Worm (Caenorhabditis elegans) whole organism, L3 larva: ENCODE data around the gene osm-11.

ENCODE experiments used
- R02D3.7 ChIP-seq: fragments of 150-350 bp; optimal IDR thresholded peaks from 2 replicates; lab custom pipeline; 2014; ENCODE audit warnings: missing biosample characterization, missing genetic modification characterization
- ama-1 ChIP-seq: fragments of 150-350 bp; optimal IDR thresholded peaks from 2 replicates; lab custom pipeline; 2018
- ceh-28 ChIP-seq: fragments of 150-350 bp; optimal IDR thresholded peaks from 2 replicates; lab custom pipeline; 2014; ENCODE audit warnings: missing biosample characterization, missing genetic modification reagents, missing genetic modification characterization
- ceh-9 ChIP-seq: sonication (generic microtip); optimal IDR thresholded peaks from 2 replicates; lab custom pipeline; 2018; ENCODE audit warnings: missing biosample characterization, missing genetic modification characterization
- daf-12 ChIP-seq: fragments of 150-350 bp; optimal IDR thresholded peaks from 2 replicates; lab custom pipeline; 2014; ENCODE audit warnings: missing biosample characterization, missing genetic modification reagents, missing genetic modification characterization
- egl-27 ChIP-seq: sonication (generic microtip); optimal IDR thresholded peaks from 4 replicates; lab custom pipeline; 2017; ENCODE audit warnings: missing biosample characterization, missing genetic modification reagents, missing genetic modification characterization
- egl-5 ChIP-seq: fragments of 150-350 bp; optimal IDR thresholded peaks from 2 replicates; lab custom pipeline; 2017; ENCODE audit warnings: missing biosample characterization, missing genetic modification reagents, missing genetic modification characterization, inconsistent platforms
- elt-2 ChIP-seq: sonication (generic microtip); optimal IDR thresholded peaks from 2 replicates; lab custom pipeline; 2016; ENCODE audit warnings: missing genetic modification reagents, mild to moderate bottlenecking, missing genetic modification characterization, missing compliant biosample characterization
- elt-3 ChIP-seq, 3 experiments: fragments of 150-350 bp in 1 of 3; sonication (generic microtip) in 2 of 3; optimal IDR thresholded peaks; 2 replicates in 2 of 3; 4 replicates in 1 of 3; lab custom pipeline; 2014 to 2017; ENCODE audit warnings: missing biosample characterization in 3 of 3, missing genetic modification characterization in 3 of 3
- fkh-2 ChIP-seq: fragments of 150-350 bp; optimal IDR thresholded peaks from 2 replicates; lab custom pipeline; 2014; ENCODE audit warnings: missing biosample characterization, missing genetic modification reagents, missing genetic modification characterization
- fos-1 ChIP-seq: fragments of 150-350 bp; optimal IDR thresholded peaks from 2 replicates; lab custom pipeline; 2014; ENCODE audit warnings: missing biosample characterization, missing genetic modification characterization
- hmg-11 ChIP-seq: sonication (generic microtip); optimal IDR thresholded peaks from 2 replicates; lab custom pipeline; 2016; ENCODE audit warnings: missing genetic modification characterization, missing compliant biosample characterization
- jun-1 ChIP-seq: fragments of 150-350 bp; optimal IDR thresholded peaks from 2 replicates; lab custom pipeline; 2014; ENCODE audit warnings: missing biosample characterization, missing genetic modification reagents, missing genetic modification characterization
- lin-15B ChIP-seq: fragments of 150-350 bp; optimal IDR thresholded peaks from 2 replicates; lab custom pipeline; 2014; ENCODE audit warnings: missing biosample characterization, missing genetic modification characterization
- lin-39 ChIP-seq: fragments of 150-350 bp; optimal IDR thresholded peaks from 2 replicates; lab custom pipeline; 2018; ENCODE audit warnings: missing biosample characterization, missing genetic modification reagents, missing genetic modification characterization
- lsy-12 ChIP-seq: sonication (generic microtip); optimal IDR thresholded peaks from 2 replicates; lab custom pipeline; 2016; ENCODE audit warnings: mild to moderate bottlenecking, missing genetic modification characterization, missing compliant biosample characterization
- mdl-1 ChIP-seq: fragments of 150-350 bp; optimal IDR thresholded peaks from 2 replicates; lab custom pipeline; 2014; ENCODE audit warnings: missing biosample characterization, missing genetic modification characterization
- nfya-1 ChIP-seq: sonication (generic microtip); optimal IDR thresholded peaks from 2 replicates; lab custom pipeline; 2017; ENCODE audit warnings: missing genetic modification characterization, mild to moderate bottlenecking, missing compliant biosample characterization, antibody characterized with exemption, moderate library complexity; ENCODE audit not compliant: insufficient read depth
- nhr-11 ChIP-seq: fragments of 150-350 bp; optimal IDR thresholded peaks from 2 replicates; lab custom pipeline; 2014; ENCODE audit warnings: missing biosample characterization, missing genetic modification characterization
- nhr-12 ChIP-seq: fragments of 150-350 bp; optimal IDR thresholded peaks from 2 replicates; lab custom pipeline; 2014; ENCODE audit warnings: missing biosample characterization, missing genetic modification characterization
- nhr-23 ChIP-seq: fragments of 150-350 bp; optimal IDR thresholded peaks from 2 replicates; lab custom pipeline; 2014; ENCODE audit warnings: missing biosample characterization, missing genetic modification reagents, missing genetic modification characterization
- nhr-25 ChIP-seq: sonication (generic microtip); optimal IDR thresholded peaks from 2 replicates; lab custom pipeline; 2017; ENCODE audit warnings: missing biosample characterization, missing genetic modification characterization
- nhr-28 ChIP-seq: fragments of 150-350 bp; optimal IDR thresholded peaks from 2 replicates; lab custom pipeline; 2014; ENCODE audit warnings: missing biosample characterization, missing genetic modification characterization
- nhr-43 ChIP-seq: sonication (generic microtip); optimal IDR thresholded peaks from 2 replicates; lab custom pipeline; 2016; ENCODE audit warnings: mild to moderate bottlenecking, missing genetic modification characterization, missing compliant biosample characterization; ENCODE audit not compliant: poor library complexity, severe bottlenecking
- nhr-67 ChIP-seq: fragments of 150-350 bp; optimal IDR thresholded peaks from 2 replicates; lab custom pipeline; 2014; ENCODE audit warnings: missing biosample characterization, missing genetic modification characterization
- nhr-76 ChIP-seq: fragments of 150-350 bp; sonication (generic microtip); optimal IDR thresholded peaks from 5 replicates; lab custom pipeline; 2014; ENCODE audit warnings: missing biosample characterization, missing genetic modification characterization
- pha-4 ChIP-seq: fragments of 150-350 bp; optimal IDR thresholded peaks from 2 replicates; lab custom pipeline; 2014; ENCODE audit warnings: missing biosample characterization, missing genetic modification reagents, missing genetic modification characterization
- pqm-1 ChIP-seq: fragments of 150-350 bp; optimal IDR thresholded peaks from 2 replicates; lab custom pipeline; 2017; ENCODE audit warnings: missing biosample characterization, missing genetic modification characterization, inconsistent platforms
- skn-1 ChIP-seq: fragments of 150-350 bp; optimal IDR thresholded peaks from 2 replicates; lab custom pipeline; 2014; ENCODE audit warnings: missing biosample characterization, missing genetic modification characterization
- snpc-4 ChIP-seq: fragments of 150-350 bp; optimal IDR thresholded peaks from 2 replicates; lab custom pipeline; 2014; ENCODE audit warnings: missing biosample characterization, missing genetic modification characterization
- tbx-2 ChIP-seq: sonication (generic microtip); optimal IDR thresholded peaks from 2 replicates; lab custom pipeline; 2016; ENCODE audit warnings: mild to moderate bottlenecking, missing genetic modification characterization, missing compliant biosample characterization
- unc-62 ChIP-seq: fragments of 150-350 bp; sonication (generic microtip); optimal IDR thresholded peaks from 4 replicates; lab custom pipeline; 2014; ENCODE audit warnings: missing biosample characterization, missing genetic modification reagents, missing genetic modification characterization
- zag-1 ChIP-seq: fragments of 150-350 bp; optimal IDR thresholded peaks from 2 replicates; lab custom pipeline; 2014; ENCODE audit warnings: missing biosample characterization, missing genetic modification characterization
- ztf-4 ChIP-seq: fragments of 150-350 bp; optimal IDR thresholded peaks from 2 replicates; lab custom pipeline; 2014; ENCODE audit warnings: missing biosample characterization, missing genetic modification characterization

Gene osm-11

ce11 chrX:17422593-17422992 is 1.2 kb upstream of the osm-11 start:
- TF ChIP-seq mdl-1 (tag; lab: Kevin White, UChicago), result no peak
- TF ChIP-seq nhr-25 (tag; lab: Kevin White, UChicago), result peak; percentile 26

DNA sequence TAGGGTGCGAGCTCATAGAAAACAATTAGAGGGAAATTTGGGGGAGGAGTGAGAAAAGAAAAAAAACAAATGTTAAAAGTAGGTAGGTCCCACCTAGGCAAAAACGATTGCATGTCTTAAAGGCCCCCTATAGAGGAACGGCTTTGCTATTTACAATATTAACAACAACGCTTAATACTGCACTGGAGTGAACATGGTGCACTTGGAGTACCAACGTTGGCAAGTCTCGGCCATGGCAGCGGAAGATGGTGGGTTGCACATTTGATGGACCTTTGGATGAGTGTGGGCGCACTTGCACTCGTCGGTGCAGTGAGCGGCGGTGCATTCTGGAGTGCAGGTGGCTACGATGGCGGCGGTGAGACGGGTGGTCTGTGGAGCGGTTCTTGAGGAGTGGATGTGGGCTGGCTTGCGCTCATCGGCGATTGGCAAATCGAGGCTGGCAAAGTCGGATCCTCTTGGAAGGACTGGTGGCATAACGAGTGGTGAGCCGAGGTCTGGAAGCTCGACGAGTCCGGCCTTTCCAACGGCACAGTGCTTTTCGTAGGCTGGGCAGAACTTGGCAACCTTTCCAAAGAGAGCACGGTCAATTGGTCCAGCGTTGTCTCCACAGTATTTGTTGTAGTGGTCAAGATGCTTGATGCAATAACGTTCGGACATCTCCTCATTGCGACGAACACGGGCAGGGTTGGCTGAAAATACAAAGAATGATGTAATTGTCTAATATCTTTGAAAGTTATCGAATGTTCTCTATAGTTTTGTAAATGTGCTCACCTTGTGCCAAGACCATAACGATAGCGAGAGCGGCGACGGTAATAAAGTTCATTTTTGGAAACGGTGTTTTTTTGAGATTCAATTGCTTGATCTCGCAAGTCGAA is 560 bp downstream of the osm-11 start:
- TF ChIP-seq hmg-11 (tag; lab: Kevin White, UChicago), result no peak
- peak; percentile 20 for TF ChIP-seq jun-1 (tag; lab: Kevin White, UChicago)
- no peak for TF ChIP-seq zag-1 (tag; lab: Kevin White, UChicago)
- peak; percentile 24 for TF ChIP-seq ztf-4 (tag; lab: Kevin White, UChicago)
- TF ChIP-seq unc-62, result no peak
- no peak for TF ChIP-seq pqm-1 (tag; lab: Kevin White, UChicago)
- TF ChIP-seq lsy-12, result peak; percentile 69
- TF ChIP-seq nfya-1 (tag; lab: Kevin White, UChicago), result peak; percentile 32
- peak; percentile 74 for TF ChIP-seq nhr-25 (tag; lab: Kevin White, UChicago)
- no peak for TF ChIP-seq egl-5
- TF ChIP-seq nhr-43 (tag; lab: Kevin White, UChicago), result peak; percentile 81
- TF ChIP-seq ama-1, result peak; percentile 99

- TF ChIP-seq ama-1, result peak; percentile 97
- no peak for TF ChIP-seq nfya-1 (tag; lab: Kevin White, UChicago)
- TF ChIP-seq nhr-43 (tag; lab: Kevin White, UChicago), result peak; percentile 81
- TF ChIP-seq elt-3 (tag; optimal IDR thresholded peaks at IDR 0.05; lab: Kevin White, UChicago), result peak in 2 of 3 experiments; percentile 28 to 58
- no peak for TF ChIP-seq snpc-4 (tag; lab: Kevin White, UChicago)
- no peak for TF ChIP-seq lin-15B (tag; lab: Kevin White, UChicago)
- TF ChIP-seq ceh-9, result no peak
- no peak for TF ChIP-seq elt-2 (tag; lab: Kevin White, UChicago)
- TF ChIP-seq nhr-12, result no peak
- TF ChIP-seq nhr-76 (tag; lab: Kevin White, UChicago), result peak; percentile 41
- TF ChIP-seq fos-1, result peak; percentile 15
- peak; percentile 87 for TF ChIP-seq nhr-25 (tag; lab: Kevin White, UChicago)
- no peak for TF ChIP-seq nhr-11 (tag; lab: Kevin White, UChicago)
- peak; percentile 62 for TF ChIP-seq ztf-4 (tag; lab: Kevin White, UChicago)
- no peak for TF ChIP-seq egl-27
- peak; percentile 5 for TF ChIP-seq hmg-11 (tag; lab: Kevin White, UChicago)
- no peak for TF ChIP-seq lin-39
- peak; percentile 45 for TF ChIP-seq unc-62
- TF ChIP-seq lsy-12, result peak; percentile 52
- no peak for TF ChIP-seq daf-12 (tag; lab: Kevin White, UChicago)
- TF ChIP-seq tbx-2 (tag; lab: Kevin White, UChicago), result peak; percentile 69
- TF ChIP-seq skn-1 (tag; lab: Kevin White, UChicago), result no peak
- TF ChIP-seq pqm-1 (tag; lab: Kevin White, UChicago), result no peak
- peak; percentile 48 for TF ChIP-seq ceh-28 (tag; lab: Kevin White, UChicago)
- TF ChIP-seq nhr-28 (tag; lab: Kevin White, UChicago), result no peak
- peak; percentile 87 for TF ChIP-seq nhr-23
- TF ChIP-seq pha-4 (tag; lab: Kevin White, UChicago), result no peak
- TF ChIP-seq R02D3.7 (tag; lab: Kevin White, UChicago), result peak; percentile 22
- TF ChIP-seq fkh-2 (tag; lab: Kevin White, UChicago), result no peak
- no peak for TF ChIP-seq nhr-67 (tag; lab: Kevin White, UChicago)
Measured at ce11 chrX:17419813-17420584, 1.4 kb downstream of the osm-11 start.
